Comparison of ENCODE assay signal across 1 fruit fly cellular context in genomic region chrX:9047725-9048384, dm6.
TF ChIP-seq lines count a peak whose summit lies in the region.

No protein-coding gene starts in this region.

TF ChIP-seq in whole organism, embryonic, 481 proteins besides CTCF, POLR2A, EP300 and RAD21 (continued from another document and continues in another):
- TF ChIP-seq CG17385 (GFP tag; optimal IDR thresholded peaks at IDR 0.05; lab: Kevin White, UChicago), result peak; percentile 80
- no peak for TF ChIP-seq Gsc (GFP tag; IDR thresholded peaks at IDR 0.05; lab: Robert Waterston, UW)
- no peak for TF ChIP-seq Lpt (GFP tag; optimal IDR thresholded peaks at IDR 0.05; lab: Kevin White, UChicago)
- TF ChIP-seq CG8478 (optimal IDR thresholded peaks at IDR 0.05; lab: Kevin White, UChicago), result no peak
- no peak for TF ChIP-seq CG10321 (GFP tag; IDR thresholded peaks at IDR 0.05; lab: Robert Waterston, UW)
- TF ChIP-seq CG4854 (GFP tag; optimal IDR thresholded peaks at IDR 0.05; lab: Kevin White, UChicago), result no peak
- peak; percentile 31 for TF ChIP-seq CG4820 (GFP tag; optimal IDR thresholded peaks at IDR 0.05; lab: Kevin White, UChicago)
- TF ChIP-seq B-H1 (GFP tag; IDR thresholded peaks at IDR 0.05; lab: Robert Waterston, UW), result no peak
- TF ChIP-seq lab (GFP tag; optimal IDR thresholded peaks at IDR 0.05; lab: Kevin White, UChicago), result peak; percentile 42
- TF ChIP-seq CG11456 (GFP tag; IDR thresholded peaks at IDR 0.05; lab: Robert Waterston, UW), result no peak
- no peak for TF ChIP-seq CG12071 (GFP tag; optimal IDR thresholded peaks at IDR 0.05; lab: Kevin White, UChicago)
- TF ChIP-seq CG1647 (GFP tag; optimal IDR thresholded peaks at IDR 0.05; lab: Kevin White, UChicago), result no peak
- no peak for TF ChIP-seq mam (GFP tag; optimal IDR thresholded peaks at IDR 0.05; lab: Kevin White, UChicago)
- no peak for TF ChIP-seq nerfin-2 (GFP tag; IDR thresholded peaks at IDR 0.05; lab: Robert Waterston, UW; ENCODE audit: partially characterized antibody)
- TF ChIP-seq Lhr (GFP tag; optimal IDR thresholded peaks at IDR 0.05; lab: Kevin White, UChicago), result peak; percentile 33
- TF ChIP-seq CG17802 (tag; optimal IDR thresholded peaks at IDR 0.05; lab: Kevin White, UChicago), result no peak
- no peak for TF ChIP-seq fu2 (GFP tag; optimal IDR thresholded peaks at IDR 0.05; lab: Kevin White, UChicago)
- TF ChIP-seq CoRest (tag; optimal IDR thresholded peaks at IDR 0.05; lab: Kevin White, UChicago), result peak; percentile 82
- peak; percentile 92 for TF ChIP-seq CG2712 (tag; optimal IDR thresholded peaks at IDR 0.05; lab: Kevin White, UChicago)
- no peak for TF ChIP-seq Rx (GFP tag; IDR thresholded peaks at IDR 0.05; lab: Robert Waterston, UW)
- TF ChIP-seq ken (GFP tag; IDR thresholded peaks at IDR 0.05; lab: Robert Waterston, UW), result peak; percentile 45; the same call in 1 of the 3 replicates
- TF ChIP-seq CG10565 (GFP tag; optimal IDR thresholded peaks at IDR 0.05; lab: Kevin White, UChicago), result no peak
- no peak for TF ChIP-seq gro (GFP tag; optimal IDR thresholded peaks at IDR 0.05; lab: Kevin White, UChicago)
- TF ChIP-seq lmd (GFP tag; IDR thresholded peaks at IDR 0.05; lab: Robert Waterston, UW), result peak; percentile 50; the same call in 1 of the 2 replicates
- TF ChIP-seq ara (GFP tag; IDR thresholded peaks at IDR 0.05; lab: Robert Waterston, UW), result peak; percentile 62; the same call in 1 of the 2 replicates
- TF ChIP-seq emc (GFP tag; optimal IDR thresholded peaks at IDR 0.05; lab: Kevin White, UChicago), result no peak
- peak; percentile 58 for TF ChIP-seq tap (tag; optimal IDR thresholded peaks at IDR 0.05; lab: Kevin White, UChicago)
- peak; percentile 84 for TF ChIP-seq CG11504 (tag; optimal IDR thresholded peaks at IDR 0.05; lab: Kevin White, UChicago)
- no peak for TF ChIP-seq tup (GFP tag; optimal IDR thresholded peaks at IDR 0.05; lab: Kevin White, UChicago)
- TF ChIP-seq Max (GFP tag; optimal IDR thresholded peaks at IDR 0.05; lab: Kevin White, UChicago), result no peak
- no peak for TF ChIP-seq hb (GFP tag; IDR thresholded peaks at IDR 0.05; lab: Robert Waterston, UW; ENCODE audit: partially characterized antibody)
- TF ChIP-seq btn (GFP tag; optimal IDR thresholded peaks at IDR 0.05; lab: Kevin White, UChicago), result no peak
- peak; percentile 51 for TF ChIP-seq CG13775 (GFP tag; optimal IDR thresholded peaks at IDR 0.05; lab: Kevin White, UChicago)
- no peak for TF ChIP-seq lbe (GFP tag; optimal IDR thresholded peaks at IDR 0.05; lab: Kevin White, UChicago)
- no peak for TF ChIP-seq luna (GFP tag; optimal IDR thresholded peaks at IDR 0.05; lab: Kevin White, UChicago)
- TF ChIP-seq CG18764 (GFP tag; optimal IDR thresholded peaks at IDR 0.05; lab: Kevin White, UChicago), result no peak
- peak; percentile 88 for TF ChIP-seq CG33557 (GFP tag; optimal IDR thresholded peaks at IDR 0.05; lab: Kevin White, UChicago)
- TF ChIP-seq Oli (tag; optimal IDR thresholded peaks at IDR 0.05; lab: Kevin White, UChicago), result peak; percentile 82
- no peak for TF ChIP-seq CG33213 (GFP tag; optimal IDR thresholded peaks at IDR 0.05; lab: Kevin White, UChicago)
- no peak for TF ChIP-seq CG12155 (GFP tag; optimal IDR thresholded peaks at IDR 0.05; lab: Kevin White, UChicago)
- peak; percentile 70 for TF ChIP-seq CG2875 (GFP tag; optimal IDR thresholded peaks at IDR 0.05; lab: Kevin White, UChicago)
- TF ChIP-seq pho (GFP tag; optimal IDR thresholded peaks at IDR 0.05; lab: Kevin White, UChicago), result no peak
- peak; percentile 80 for TF ChIP-seq CG8388 (GFP tag; optimal IDR thresholded peaks at IDR 0.05; lab: Kevin White, UChicago)
- peak; percentile 30; the same call in 1 of the 2 replicates for TF ChIP-seq CG14667 (GFP tag; IDR thresholded peaks at IDR 0.05; lab: Robert Waterston, UW)
- peak; percentile 1 for TF ChIP-seq CG18599 (GFP tag; optimal IDR thresholded peaks at IDR 0.05; lab: Kevin White, UChicago)
- no peak for TF ChIP-seq CG16779 (GFP tag; IDR thresholded peaks at IDR 0.05; lab: Robert Waterston, UW)
- peak; percentile 62 for TF ChIP-seq esg (GFP tag; conservative IDR thresholded peaks at IDR 0.05; lab: Robert Waterston, UW)
- TF ChIP-seq CG16813 (GFP tag; IDR thresholded peaks at IDR 0.05; lab: Robert Waterston, UW; ENCODE audit: partially characterized antibody), result no peak
- no peak for TF ChIP-seq br (optimal IDR thresholded peaks at IDR 0.05; lab: Kevin White, UChicago)
- TF ChIP-seq CG14014 (GFP tag; IDR thresholded peaks at IDR 0.05; lab: Robert Waterston, UW), result peak; percentile 42; the same call in 1 of the 2 replicates
- no peak for TF ChIP-seq CG34224 (GFP tag; IDR thresholded peaks at IDR 0.05; lab: Robert Waterston, UW; ENCODE audit: partially characterized antibody)
- TF ChIP-seq CG17829 (tag; optimal IDR thresholded peaks at IDR 0.05; lab: Kevin White, UChicago), result peak; percentile 90
- peak; percentile 20 for TF ChIP-seq Mad (GFP tag; optimal IDR thresholded peaks at IDR 0.05; lab: Kevin White, UChicago)
- TF ChIP-seq CG3163 (GFP tag; optimal IDR thresholded peaks at IDR 0.05; lab: Kevin White, UChicago), result no peak
- no peak for TF ChIP-seq aop (GFP tag; IDR thresholded peaks at IDR 0.05; lab: Robert Waterston, UW)
- no peak for TF ChIP-seq CG6683 (GFP tag; optimal IDR thresholded peaks at IDR 0.05; lab: Kevin White, UChicago)
- peak; percentile 62 for TF ChIP-seq Xbp1 (GFP tag; optimal IDR thresholded peaks at IDR 0.05; lab: Kevin White, UChicago)
- no peak for TF ChIP-seq wek (GFP tag; optimal IDR thresholded peaks at IDR 0.05; lab: Kevin White, UChicago)
- peak; percentile 5 for TF ChIP-seq CG10147 (GFP tag; optimal IDR thresholded peaks at IDR 0.05; lab: Kevin White, UChicago)
- TF ChIP-seq shn (GFP tag; optimal IDR thresholded peaks at IDR 0.05; lab: Kevin White, UChicago), result no peak
- TF ChIP-seq zf30C (GFP tag; optimal IDR thresholded peaks at IDR 0.05; lab: Kevin White, UChicago), result no peak
- peak; percentile 85 for TF ChIP-seq CG8924 (tag; optimal IDR thresholded peaks at IDR 0.05; lab: Kevin White, UChicago)
- TF ChIP-seq CG12391 (tag; optimal IDR thresholded peaks at IDR 0.05; lab: Kevin White, UChicago), result peak; percentile 82
- no peak for TF ChIP-seq lov (optimal IDR thresholded peaks at IDR 0.05; lab: Kevin White, UChicago)
- no peak for TF ChIP-seq lov (GFP tag; IDR thresholded peaks at IDR 0.05; lab: Robert Waterston, UW)
- TF ChIP-seq CG14050 (GFP tag; IDR thresholded peaks at IDR 0.05; lab: Robert Waterston, UW), result peak; percentile 25; the same call in 1 of the 3 replicates
- peak; percentile 25 for TF ChIP-seq CG6654 (GFP tag; optimal IDR thresholded peaks at IDR 0.05; lab: Kevin White, UChicago)
- no peak for TF ChIP-seq Dip2 (GFP tag; IDR thresholded peaks at IDR 0.05; lab: Robert Waterston, UW)
- TF ChIP-seq bab2 (GFP tag; optimal IDR thresholded peaks at IDR 0.05; lab: Kevin White, UChicago), result peak; percentile 1
- no peak for TF ChIP-seq seq (GFP tag; IDR thresholded peaks at IDR 0.05; lab: Robert Waterston, UW)
- TF ChIP-seq caup (GFP tag; optimal IDR thresholded peaks at IDR 0.05; lab: Kevin White, UChicago; ENCODE audit: severe bottlenecking), result no peak
- peak; percentile 57 for TF ChIP-seq Ptx1 (GFP tag; IDR thresholded peaks at IDR 0.05; lab: Robert Waterston, UW)
- TF ChIP-seq CG1832 (GFP tag; optimal IDR thresholded peaks at IDR 0.05; lab: Kevin White, UChicago), result no peak
- TF ChIP-seq danr (GFP tag; IDR thresholded peaks at IDR 0.05; lab: Robert Waterston, UW), result no peak
- peak; percentile 56 for TF ChIP-seq oc (tag; optimal IDR thresholded peaks at IDR 0.05; lab: Kevin White, UChicago)
- peak; percentile 81 for TF ChIP-seq D19A (tag; optimal IDR thresholded peaks at IDR 0.05; lab: Kevin White, UChicago)
- TF ChIP-seq schlank (tag; optimal IDR thresholded peaks at IDR 0.05; lab: Kevin White, UChicago), result no peak
- no peak for TF ChIP-seq zen2 (GFP tag; IDR thresholded peaks at IDR 0.05; lab: Robert Waterston, UW; ENCODE audit: partially characterized antibody)
- peak; percentile 98 for TF ChIP-seq pros (GFP tag; optimal IDR thresholded peaks at IDR 0.05; lab: Kevin White, UChicago)
- TF ChIP-seq wdn (GFP tag; IDR thresholded peaks at IDR 0.05; lab: Robert Waterston, UW), result no peak
- peak; percentile 65 for TF ChIP-seq Spps (tag; optimal IDR thresholded peaks at IDR 0.05; lab: Kevin White, UChicago)
- TF ChIP-seq slou (GFP tag; optimal IDR thresholded peaks at IDR 0.05; lab: Kevin White, UChicago), result no peak
- TF ChIP-seq Doc2 (GFP tag; IDR thresholded peaks at IDR 0.05; lab: Robert Waterston, UW), result no peak
- TF ChIP-seq her (GFP tag; optimal IDR thresholded peaks at IDR 0.05; lab: Kevin White, UChicago), result no peak
- peak; percentile 3 for TF ChIP-seq Antp (GFP tag; optimal IDR thresholded peaks at IDR 0.05; lab: Kevin White, UChicago)
- TF ChIP-seq Sin3A (optimal IDR thresholded peaks at IDR 0.05; lab: Kevin White, UChicago), result no peak
- TF ChIP-seq Hsf (GFP tag; optimal IDR thresholded peaks at IDR 0.05; lab: Kevin White, UChicago), result peak; percentile 54
- no peak; the same call in 1 of the 2 replicates for TF ChIP-seq ap (GFP tag; IDR thresholded peaks at IDR 0.05; lab: Robert Waterston, UW)
- no peak for TF ChIP-seq yki (optimal IDR thresholded peaks at IDR 0.05; lab: Kevin White, UChicago)
- no peak for TF ChIP-seq CG7987 (GFP tag; optimal IDR thresholded peaks at IDR 0.05; lab: Kevin White, UChicago)
- TF ChIP-seq psq (GFP tag; optimal IDR thresholded peaks at IDR 0.05; lab: Kevin White, UChicago), result peak; percentile 63
- no peak for TF ChIP-seq CG8359 (GFP tag; optimal IDR thresholded peaks at IDR 0.05; lab: Kevin White, UChicago; ENCODE audit: borderline replicate concordance)
- TF ChIP-seq CG30431 (GFP tag; optimal IDR thresholded peaks at IDR 0.05; lab: Kevin White, UChicago), result no peak
- no peak for TF ChIP-seq pnt (GFP tag; optimal IDR thresholded peaks at IDR 0.05; lab: Kevin White, UChicago)
- TF ChIP-seq CG11723 (GFP tag; optimal IDR thresholded peaks at IDR 0.05; lab: Kevin White, UChicago), result peak; percentile 31
- no peak for TF ChIP-seq CG6854 (GFP tag; optimal IDR thresholded peaks at IDR 0.05; lab: Kevin White, UChicago)
- TF ChIP-seq CG6254 (GFP tag; optimal IDR thresholded peaks at IDR 0.05; lab: Kevin White, UChicago), result peak; percentile 50
- TF ChIP-seq jumu (GFP tag; optimal IDR thresholded peaks at IDR 0.05; lab: Kevin White, UChicago), result no peak
- TF ChIP-seq CG14710 (tag; optimal IDR thresholded peaks at IDR 0.05; lab: Kevin White, UChicago), result peak; percentile 75
- TF ChIP-seq CG11093 (GFP tag; IDR thresholded peaks at IDR 0.05; lab: Robert Waterston, UW), result peak; percentile 44; the same call in 1 of the 3 replicates
- peak; percentile 60; the same call in 2 of the 3 replicates for TF ChIP-seq croc (GFP tag; conservative IDR thresholded peaks at IDR 0.05; lab: Robert Waterston, UW)
- TF ChIP-seq CG8765 (GFP tag; IDR thresholded peaks at IDR 0.05; lab: Robert Waterston, UW), result no peak
- TF ChIP-seq CG18011 (GFP tag; optimal IDR thresholded peaks at IDR 0.05; lab: Kevin White, UChicago), result no peak
- TF ChIP-seq Drgx (GFP tag; IDR thresholded peaks at IDR 0.05; lab: Robert Waterston, UW), result peak; percentile 78
- peak; percentile 1 for TF ChIP-seq tio (GFP tag; optimal IDR thresholded peaks at IDR 0.05; lab: Kevin White, UChicago)
- no peak; the same call in 2 of the 3 replicates for TF ChIP-seq zfh1 (GFP tag; IDR thresholded peaks at IDR 0.05; lab: Robert Waterston, UW)
- peak; percentile 54; the same call in 1 of the 3 replicates for TF ChIP-seq CG34422 (GFP tag; IDR thresholded peaks at IDR 0.05; lab: Robert Waterston, UW)
- no peak for TF ChIP-seq fd3F (GFP tag; optimal IDR thresholded peaks at IDR 0.05; lab: Kevin White, UChicago)
- peak; percentile 59 for TF ChIP-seq CG9437 (GFP tag; optimal IDR thresholded peaks at IDR 0.05; lab: Kevin White, UChicago)
- peak; percentile 44 for TF ChIP-seq Chrac-16 (GFP tag; optimal IDR thresholded peaks at IDR 0.05; lab: Kevin White, UChicago)
- peak; percentile 84 for TF ChIP-seq Sox102F (GFP tag; optimal IDR thresholded peaks at IDR 0.05; lab: Kevin White, UChicago)
- TF ChIP-seq zen (tag; optimal IDR thresholded peaks at IDR 0.05; lab: Kevin White, UChicago), result peak; percentile 45
- TF ChIP-seq unc-4 (GFP tag; IDR thresholded peaks at IDR 0.05; lab: Robert Waterston, UW; ENCODE audit: partially characterized antibody), result no peak
- TF ChIP-seq H15 (GFP tag; IDR thresholded peaks at IDR 0.05; lab: Robert Waterston, UW), result no peak
- no peak for TF ChIP-seq scrt (GFP tag; optimal IDR thresholded peaks at IDR 0.05; lab: Kevin White, UChicago)
- no peak for TF ChIP-seq CG16863 (GFP tag; optimal IDR thresholded peaks at IDR 0.05; lab: Kevin White, UChicago)
- TF ChIP-seq CG12769 (tag; optimal IDR thresholded peaks at IDR 0.05; lab: Kevin White, UChicago), result peak; percentile 33
- TF ChIP-seq Ets65A (GFP tag; lab: Kevin White, UChicago), result peak; percentile 92
- TF ChIP-seq D19B (GFP tag; optimal IDR thresholded peaks at IDR 0.05; lab: Kevin White, UChicago), result no peak
- no peak for TF ChIP-seq trh (GFP tag; optimal IDR thresholded peaks at IDR 0.05; lab: Kevin White, UChicago)
- TF ChIP-seq MBD-R2 (GFP tag; IDR thresholded peaks at IDR 0.05; lab: Robert Waterston, UW), result no peak
- TF ChIP-seq prd (optimal IDR thresholded peaks at IDR 0.05; lab: Kevin White, UChicago), result no peak
- TF ChIP-seq prd (GFP tag; IDR thresholded peaks at IDR 0.05; lab: Robert Waterston, UW), result peak; percentile 59; the same call in 2 of the 3 replicates
- TF ChIP-seq CG2199 (GFP tag; IDR thresholded peaks at IDR 0.05; lab: Robert Waterston, UW), result no peak
- peak; percentile 72 for TF ChIP-seq Blimp-1 (GFP tag; optimal IDR thresholded peaks at IDR 0.05; lab: Kevin White, UChicago)
- no peak for TF ChIP-seq eve (GFP tag; optimal IDR thresholded peaks at IDR 0.05; lab: Kevin White, UChicago)
- no peak for TF ChIP-seq sug (tag; optimal IDR thresholded peaks at IDR 0.05; lab: Kevin White, UChicago)
- no peak for TF ChIP-seq Ada2b (GFP tag; IDR thresholded peaks at IDR 0.05; lab: Robert Waterston, UW)
- TF ChIP-seq CG1024 (GFP tag; IDR thresholded peaks at IDR 0.05; lab: Robert Waterston, UW), result no peak
- TF ChIP-seq CG12236 (GFP tag; optimal IDR thresholded peaks at IDR 0.05; lab: Kevin White, UChicago), result no peak
- no peak for TF ChIP-seq ftz-f1 (GFP tag; optimal IDR thresholded peaks at IDR 0.05; lab: Kevin White, UChicago)
- TF ChIP-seq CG17328 (GFP tag; IDR thresholded peaks at IDR 0.05; lab: Robert Waterston, UW), result peak; percentile 60; the same call in 1 of the 2 replicates
- TF ChIP-seq HLH54F (GFP tag; optimal IDR thresholded peaks at IDR 0.05; lab: Kevin White, UChicago), result no peak
- no peak for TF ChIP-seq CG4617 (GFP tag; optimal IDR thresholded peaks at IDR 0.05; lab: Kevin White, UChicago; ENCODE audit: borderline replicate concordance)
- TF ChIP-seq CG6813 (GFP tag; optimal IDR thresholded peaks at IDR 0.05; lab: Kevin White, UChicago), result peak; percentile 26
